Fruit fly (Drosophila melanogaster): Measurements from ENCODE around the gene Acbp1.

The Acbp1 gene

dm6 chr2L:8159498-8159897, 2.8 kb downstream of the Acbp1 start, which contains the start of the genes PAPLA1 and Rbsn-5 (continued):
- TF ChIP-seq CG10209 (GFP tag; optimal IDR thresholded peaks at IDR 0.05): peak; percentile 91
- TF ChIP-seq CG30020 (tag; optimal IDR thresholded peaks at IDR 0.05): peak; percentile 72
- peak; percentile 64 for TF ChIP-seq CG4707 (GFP tag; optimal IDR thresholded peaks at IDR 0.05)
- TF ChIP-seq CG1529 (GFP tag; optimal IDR thresholded peaks at IDR 0.05): peak; percentile 84
- peak; percentile 95 for TF ChIP-seq lab (GFP tag; optimal IDR thresholded peaks at IDR 0.05)
- TF ChIP-seq CG9215 (GFP tag; IDR thresholded peaks at IDR 0.05): peak; percentile 89
- peak; percentile 92 for TF ChIP-seq tgo (GFP tag; IDR thresholded peaks at IDR 0.05)
- peak; percentile 95 for TF ChIP-seq CG34376 (GFP tag; optimal IDR thresholded peaks at IDR 0.05)
- TF ChIP-seq HLHmδ (GFP tag; optimal IDR thresholded peaks at IDR 0.05): no peak
- 0 out of 3 replicates have a peak, but pooled peaks have one; percentile 22 for TF ChIP-seq CG2199 (GFP tag; IDR thresholded peaks at IDR 0.05)
- TF ChIP-seq pho (GFP tag; optimal IDR thresholded peaks at IDR 0.05): peak; percentile 96
- TF ChIP-seq CG11696 (GFP tag; IDR thresholded peaks at IDR 0.05): peak; percentile 82
- TF ChIP-seq zf30C (GFP tag; optimal IDR thresholded peaks at IDR 0.05): no peak
- TF ChIP-seq Dek (tag; optimal IDR thresholded peaks at IDR 0.05): peak; percentile 92
- TF ChIP-seq gt (GFP tag; IDR thresholded peaks at IDR 0.05): peak; percentile 81
- no peak for TF ChIP-seq Trl (optimal IDR thresholded peaks at IDR 0.05)
- peak; percentile 97 for TF ChIP-seq Trl (GFP tag; optimal IDR thresholded peaks at IDR 0.05)
- TF ChIP-seq ro (GFP tag; IDR thresholded peaks at IDR 0.05): peak; percentile 71
- TF ChIP-seq ara (GFP tag; IDR thresholded peaks at IDR 0.05): peak; percentile 90
- TF ChIP-seq exex (tag; optimal IDR thresholded peaks at IDR 0.05): peak; percentile 93
- peak; percentile 74 for TF ChIP-seq CG10565 (GFP tag; optimal IDR thresholded peaks at IDR 0.05)
- TF ChIP-seq CG4328 (GFP tag; optimal IDR thresholded peaks at IDR 0.05): peak; percentile 89
- peak; percentile 88 for TF ChIP-seq CG18619 (GFP tag; optimal IDR thresholded peaks at IDR 0.05)
- TF ChIP-seq en (GFP tag; optimal IDR thresholded peaks at IDR 0.05): peak; percentile 80
- peak; percentile 93 for TF ChIP-seq CG4282 (GFP tag; optimal IDR thresholded peaks at IDR 0.05)
- TF ChIP-seq HLH54F (GFP tag; optimal IDR thresholded peaks at IDR 0.05): peak; percentile 96
- peak; percentile 97 for TF ChIP-seq gro (GFP tag; optimal IDR thresholded peaks at IDR 0.05)
- peak; percentile 68 for TF ChIP-seq CG2116 (GFP tag; optimal IDR thresholded peaks at IDR 0.05)
- TF ChIP-seq pita (GFP tag; optimal IDR thresholded peaks at IDR 0.05): no peak
- TF ChIP-seq CoRest (tag; optimal IDR thresholded peaks at IDR 0.05): peak; percentile 95
- peak; percentile 91 for TF ChIP-seq chm (GFP tag; IDR thresholded peaks at IDR 0.05)
- TF ChIP-seq nom (GFP tag; optimal IDR thresholded peaks at IDR 0.05): peak; percentile 89
- TF ChIP-seq dmrt99B (tag; optimal IDR thresholded peaks at IDR 0.05): peak; percentile 91
- TF ChIP-seq toy (GFP tag; IDR thresholded peaks at IDR 0.05): peak; percentile 55; the same call in 1 of the 2 replicates
- peak; percentile 91 for TF ChIP-seq mirr (GFP tag; optimal IDR thresholded peaks at IDR 0.05)
- peak; percentile 85 for TF ChIP-seq CG33557 (GFP tag; optimal IDR thresholded peaks at IDR 0.05)
- TF ChIP-seq CG14014 (GFP tag; IDR thresholded peaks at IDR 0.05): peak; percentile 93
- TF ChIP-seq repo (GFP tag; optimal IDR thresholded peaks at IDR 0.05): peak; percentile 91
- TF ChIP-seq HmgZ (tag; optimal IDR thresholded peaks at IDR 0.05): peak; percentile 97
- peak; percentile 90 for TF ChIP-seq CG15514 (GFP tag; optimal IDR thresholded peaks at IDR 0.05)
- peak; percentile 95 for TF ChIP-seq Sox102F (GFP tag; optimal IDR thresholded peaks at IDR 0.05)
- peak; percentile 97 for TF ChIP-seq zfh2 (GFP tag; optimal IDR thresholded peaks at IDR 0.05)
- TF ChIP-seq CG14965 (GFP tag; optimal IDR thresholded peaks at IDR 0.05; ENCODE audit: borderline replicate concordance): peak; percentile 35
- TF ChIP-seq CG13894 (tag; optimal IDR thresholded peaks at IDR 0.05): peak; percentile 94
- TF ChIP-seq E2f2 (GFP tag; IDR thresholded peaks at IDR 0.05): peak; percentile 72
- peak; percentile 89 for TF ChIP-seq CG31388 (GFP tag; optimal IDR thresholded peaks at IDR 0.05)
- peak; percentile 95 for TF ChIP-seq CG12391 (tag; optimal IDR thresholded peaks at IDR 0.05)
- TF ChIP-seq jigr1 (GFP tag; IDR thresholded peaks at IDR 0.05): peak; percentile 87
- peak; percentile 85 for TF ChIP-seq stc (GFP tag; IDR thresholded peaks at IDR 0.05)
- peak; percentile 84 for TF ChIP-seq trem (tag; optimal IDR thresholded peaks at IDR 0.05)
- peak; percentile 63 for TF ChIP-seq Deaf1 (tag; optimal IDR thresholded peaks at IDR 0.05)

Measured in whole organism, embryonic.